Fruit fly (Drosophila melanogaster) whole organism: Measurements from ENCODE around the gene Bhmt.

ENCODE experiments used
- Dll ChIP-seq: fragments of >200 bp; optimal IDR thresholded peaks from 2 replicates; lab custom pipeline; 2017
- psq ChIP-seq: fragments of >200 bp; optimal IDR thresholded peaks from 2 replicates; lab custom pipeline; 2017

dm6 chr2L:18934588-18934987, 22.5 kb downstream of the Bhmt start:
- TF ChIP-seq psq (lab: Kevin White, UChicago) (no peak), Dll (lab: Kevin White, UChicago) (no peak)
